Worm (Caenorhabditis elegans) whole organism, L2 larva: Measurements from ENCODE around the gene nlp-57.

ENCODE experiments used
- F13H6.1 ChIP-seq: sonication (generic microtip); optimal IDR thresholded peaks from 2 replicates; lab custom pipeline; 2016; ENCODE audit warnings: missing genetic modification characterization, missing compliant biosample characterization
- aly-2 ChIP-seq: fragments of 150-350 bp; optimal IDR thresholded peaks from 2 replicates; lab custom pipeline; 2014; ENCODE audit warnings: missing biosample characterization, missing genetic modification characterization
- crh-2 ChIP-seq: sonication (generic microtip); optimal IDR thresholded peaks from 2 replicates; lab custom pipeline; 2017; ENCODE audit warnings: missing biosample characterization, missing genetic modification characterization
- mdl-1 ChIP-seq, 2 experiments: fragments of 150-350 bp in 1 of 2; sonication (generic microtip) in 1 of 2; optimal IDR thresholded peaks; 2 replicates each; lab custom pipeline; 2017; ENCODE audit warnings: missing biosample characterization in 2 of 2, missing genetic modification characterization in 2 of 2
- nhr-11 ChIP-seq: fragments of 150-350 bp; optimal IDR thresholded peaks from 2 replicates; lab custom pipeline; 2014; ENCODE audit warnings: missing biosample characterization, missing genetic modification characterization
- unc-62 ChIP-seq: fragments of 150-350 bp; optimal IDR thresholded peaks from 2 replicates; lab custom pipeline; 2014; ENCODE audit warnings: missing biosample characterization, missing genetic modification reagents, missing genetic modification characterization
- ztf-4 ChIP-seq: fragments of 150-350 bp; optimal IDR thresholded peaks from 2 replicates; lab custom pipeline; 2014; ENCODE audit warnings: missing biosample characterization, missing genetic modification characterization

- TF ChIP-seq F13H6.1 (tag; lab: Kevin White, UChicago), result no peak
- no peak for TF ChIP-seq ztf-4
- TF ChIP-seq unc-62 (GFP tag; lab: Kevin White, UChicago), result no peak
- TF ChIP-seq mdl-1 (tag; optimal IDR thresholded peaks at IDR 0.05; lab: Kevin White, UChicago), result no peak
- no peak for TF ChIP-seq crh-2 (tag; lab: Kevin White, UChicago)
- no peak for TF ChIP-seq nhr-11 (tag; lab: Kevin White, UChicago)
- TF ChIP-seq aly-2 (tag; lab: Kevin White, UChicago), result no peak
Measured at ce11 chrX:11337095-11337494, 20.2 kb downstream of the nlp-57 start.
